Worm (Caenorhabditis elegans) whole organism, mixed stage, embryonic: ENCODE data around the gene cpin-1.

Experiments
- M03D4.4 ChIP-seq: sonication (generic microtip); optimal IDR thresholded peaks from 2 replicates; lab custom pipeline; 2017; ENCODE audit warnings: mild to moderate bottlenecking, missing genetic modification characterization, missing compliant biosample characterization
- bed-3 ChIP-seq: fragments of 200-800 bp; sonication (Bioruptor generic); optimal IDR thresholded peaks from 3 replicates; lab custom pipeline; 2018; ENCODE audit warnings: mild to moderate bottlenecking, missing genetic modification characterization, moderate library complexity, missing compliant biosample characterization
- blmp-1 ChIP-seq: fragments of 150-350 bp; optimal IDR thresholded peaks from 2 replicates; lab custom pipeline; 2014; ENCODE audit warnings: missing biosample characterization, missing genetic modification characterization
- ceh-43 ChIP-seq: fragments of 200-800 bp; sonication (Bioruptor generic); optimal IDR thresholded peaks from 2 replicates; lab custom pipeline; 2018; ENCODE audit warnings: mild to moderate bottlenecking, missing genetic modification characterization, moderate library complexity, missing compliant biosample characterization
- ces-1 ChIP-seq: fragments of 150-350 bp; optimal IDR thresholded peaks from 2 replicates; lab custom pipeline; 2014; ENCODE audit warnings: missing biosample characterization, missing genetic modification reagents, missing genetic modification characterization
- cnd-1 ChIP-seq: fragments of 200-800 bp; sonication (Bioruptor generic); optimal IDR thresholded peaks from 2 replicates; lab custom pipeline; 2018; ENCODE audit warnings: mild to moderate bottlenecking, missing genetic modification characterization, missing compliant biosample characterization
- drap-1 ChIP-seq: fragments of 200-800 bp; sonication (Bioruptor generic); optimal IDR thresholded peaks from 3 replicates; lab custom pipeline; 2018; ENCODE audit warnings: mild to moderate bottlenecking, missing genetic modification characterization, missing compliant biosample characterization
- elt-1 ChIP-seq: sonication (generic microtip); optimal IDR thresholded peaks from 2 replicates; lab custom pipeline; 2017; ENCODE audit warnings: missing genetic modification characterization, mild to moderate bottlenecking, missing compliant biosample characterization, antibody characterized with exemption, moderate library complexity, borderline replicate concordance; ENCODE audit not compliant: insufficient read depth
- elt-3 ChIP-seq: fragments of 150-350 bp; optimal IDR thresholded peaks from 2 replicates; lab custom pipeline; 2014; ENCODE audit warnings: missing biosample characterization, missing genetic modification characterization
- ham-2 ChIP-seq: fragments of 200-800 bp; sonication (Bioruptor generic); optimal IDR thresholded peaks from 2 replicates; lab custom pipeline; 2018; ENCODE audit warnings: mild to moderate bottlenecking, missing genetic modification characterization, missing compliant biosample characterization
- hlh-1 ChIP-seq: fragments of 150-350 bp; optimal IDR thresholded peaks from 2 replicates; lab custom pipeline; 2014; ENCODE audit warnings: missing biosample characterization, missing genetic modification reagents, missing genetic modification characterization
- lin-13 ChIP-seq: fragments of 150-350 bp; optimal IDR thresholded peaks from 2 replicates; lab custom pipeline; 2014; ENCODE audit warnings: missing biosample characterization, missing genetic modification characterization
- lsy-2 ChIP-seq: fragments of 150-350 bp; optimal IDR thresholded peaks from 2 replicates; lab custom pipeline; 2014; ENCODE audit warnings: missing biosample characterization, missing genetic modification characterization
- mab-5 ChIP-seq: fragments of 150-350 bp; optimal IDR thresholded peaks from 2 replicates; lab custom pipeline; 2014; ENCODE audit warnings: missing biosample characterization, missing genetic modification characterization
- mep-1 ChIP-seq: fragments of 150-350 bp; optimal IDR thresholded peaks from 2 replicates; lab custom pipeline; 2017; ENCODE audit warnings: missing biosample characterization, missing genetic modification reagents, missing genetic modification characterization, inconsistent platforms
- mls-2 ChIP-seq: sonication (generic microtip); optimal IDR thresholded peaks from 2 replicates; lab custom pipeline; 2016; ENCODE audit warnings: mild to moderate bottlenecking, missing genetic modification characterization, moderate library complexity, missing compliant biosample characterization
- nhr-237 ChIP-seq: fragments of 150-350 bp; optimal IDR thresholded peaks from 2 replicates; lab custom pipeline; 2014; ENCODE audit warnings: missing biosample characterization, missing genetic modification characterization
- nhr-28 ChIP-seq: fragments of 150-350 bp; optimal IDR thresholded peaks from 2 replicates; lab custom pipeline; 2014; ENCODE audit warnings: missing biosample characterization, missing genetic modification characterization
- nhr-76 ChIP-seq: sonication (generic microtip); optimal IDR thresholded peaks from 2 replicates; lab custom pipeline; 2017; ENCODE audit warnings: missing biosample characterization, missing genetic modification characterization
- sem-2 ChIP-seq: fragments of 200-800 bp; sonication (Bioruptor generic); optimal IDR thresholded peaks from 2 replicates; lab custom pipeline; 2018; ENCODE audit warnings: mild to moderate bottlenecking, missing genetic modification characterization, missing compliant biosample characterization
- snpc-4 ChIP-seq: fragments of 150-350 bp; optimal IDR thresholded peaks from 2 replicates; lab custom pipeline; 2014; ENCODE audit warnings: missing biosample characterization, missing genetic modification characterization
- sptf-1 ChIP-seq: sonication (generic microtip); optimal IDR thresholded peaks from 2 replicates; lab custom pipeline; 2017; ENCODE audit warnings: mild to moderate bottlenecking, missing genetic modification characterization, moderate library complexity, missing compliant biosample characterization
- tbx-8 ChIP-seq: fragments of 200-800 bp; sonication (Bioruptor generic); optimal IDR thresholded peaks from 2 replicates; lab custom pipeline; 2018; ENCODE audit warnings: mild to moderate bottlenecking, missing genetic modification characterization, moderate library complexity, missing compliant biosample characterization
- unc-120 ChIP-seq: sonication (generic microtip); optimal IDR thresholded peaks from 2 replicates; lab custom pipeline; 2017; ENCODE audit warnings: missing genetic modification characterization, missing compliant biosample characterization; ENCODE audit not compliant: poor library complexity, severe bottlenecking
- unc-62 ChIP-seq: fragments of 150-350 bp; optimal IDR thresholded peaks from 2 replicates; lab custom pipeline; 2014; ENCODE audit warnings: missing biosample characterization, missing genetic modification reagents, missing genetic modification characterization
- zip-8 ChIP-seq: fragments of 150-350 bp; optimal IDR thresholded peaks from 2 replicates; lab custom pipeline; 2014; ENCODE audit warnings: missing biosample characterization, missing genetic modification characterization
- ztf-11 ChIP-seq: fragments of 150-350 bp; optimal IDR thresholded peaks from 2 replicates; lab custom pipeline; 2014; ENCODE audit warnings: missing biosample characterization, missing genetic modification characterization

cpin-1 gene

DNA sequence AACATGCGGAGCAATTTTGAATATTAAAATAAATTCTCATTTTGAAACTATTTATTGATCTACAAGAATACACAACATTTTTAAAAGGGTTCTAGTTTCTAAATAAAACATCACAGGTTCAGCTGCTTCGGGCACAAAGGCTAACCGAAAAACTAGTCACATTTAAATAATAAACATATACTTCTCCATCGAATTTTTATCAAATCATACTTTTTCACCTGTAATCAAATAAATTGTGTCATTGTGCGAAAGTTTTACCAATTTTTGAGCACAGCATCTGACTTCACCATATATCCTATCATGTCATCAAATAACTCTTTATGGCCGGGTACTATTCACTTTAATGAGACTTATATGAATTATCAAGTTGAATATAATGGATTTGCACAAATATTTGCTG is 39.8 kb downstream of the cpin-1 start, which contains the start of gene sru-6:
Gene sru-6, plus strand, starts transcription at position 301 of the 400 bp plus-strand sequence.
- TF ChIP-seq M03D4.4 (tag; lab: Kevin White, UChicago) (no peak), lin-13 (tag; lab: Kevin White, UChicago) (no peak), nhr-237 (no peak), elt-1 (tag; lab: Kevin White, UChicago) (no peak), mls-2 (tag; lab: Kevin White, UChicago) (no peak), hlh-1 (tag; lab: Kevin White, UChicago) (no peak), cnd-1 (tag; lab: Kevin White, UChicago) (no peak), tbx-8 (GFP tag; lab: Kevin White, UChicago) (no peak)
- TF ChIP-seq, all 35 proteins: peak for 0

DNA sequence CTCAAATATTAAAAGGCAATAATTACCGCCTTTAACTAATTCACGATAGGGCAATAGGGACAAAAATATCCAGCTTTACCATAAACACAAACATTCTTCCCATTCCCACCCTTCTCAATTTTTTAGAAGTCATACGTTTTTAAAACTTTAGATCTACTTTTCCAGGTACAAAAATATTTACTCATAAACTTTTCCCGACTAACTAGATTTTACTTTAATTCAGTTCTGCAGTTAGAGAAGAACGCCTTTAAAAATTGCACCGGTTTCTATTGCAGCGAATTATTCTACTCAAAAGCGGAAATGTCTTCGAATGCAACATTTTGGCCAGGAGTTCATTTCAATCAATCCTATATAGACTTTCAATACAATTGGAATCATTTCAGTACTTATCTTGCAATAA is 45.8 kb downstream of the cpin-1 start, which contains the start of gene sru-3:
Gene sru-3, plus strand, starts transcription at position 301 of the 400 bp plus-strand sequence.
- TF ChIP-seq nhr-76 (tag; lab: Kevin White, UChicago) (no peak), nhr-28 (tag; lab: Kevin White, UChicago) (no peak)
- TF ChIP-seq, all 35 proteins: peak for 0

DNA sequence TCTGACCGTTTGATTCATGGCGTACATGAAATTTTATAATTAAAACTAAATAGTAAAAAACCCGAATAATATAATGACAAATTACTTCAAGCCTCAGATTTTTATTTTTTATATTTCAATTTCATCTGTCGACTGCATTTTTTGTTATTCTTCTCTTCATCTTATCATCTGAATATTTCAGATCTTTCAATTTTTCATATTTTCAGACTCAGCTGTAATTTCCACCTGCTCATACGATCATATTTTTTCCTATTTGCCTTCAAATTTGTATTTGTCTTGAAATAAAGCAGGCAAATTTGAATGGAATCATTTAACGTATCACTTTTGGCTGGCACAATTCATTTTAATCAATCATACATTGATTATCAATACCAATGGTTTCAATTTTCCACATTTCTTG is 47.6 kb downstream of the cpin-1 start, which contains the start of gene sru-4:
Gene sru-4, plus strand, starts transcription at position 301 of the 400 bp plus-strand sequence.
- TF ChIP-seq bed-3 (no peak), nhr-237 (no peak), nhr-76 (tag; lab: Kevin White, UChicago) (no peak), tbx-8 (GFP tag; lab: Kevin White, UChicago) (no peak), lsy-2 (no peak), unc-62 (GFP tag; lab: Kevin White, UChicago) (no peak), ztf-11 (no peak), snpc-4 (tag; lab: Kevin White, UChicago) (no peak), mep-1 (no peak), M03D4.4 (tag; lab: Kevin White, UChicago) (no peak), unc-120 (no peak), ces-1 (no peak)
- TF ChIP-seq, all 35 proteins: peak for 0

DNA sequence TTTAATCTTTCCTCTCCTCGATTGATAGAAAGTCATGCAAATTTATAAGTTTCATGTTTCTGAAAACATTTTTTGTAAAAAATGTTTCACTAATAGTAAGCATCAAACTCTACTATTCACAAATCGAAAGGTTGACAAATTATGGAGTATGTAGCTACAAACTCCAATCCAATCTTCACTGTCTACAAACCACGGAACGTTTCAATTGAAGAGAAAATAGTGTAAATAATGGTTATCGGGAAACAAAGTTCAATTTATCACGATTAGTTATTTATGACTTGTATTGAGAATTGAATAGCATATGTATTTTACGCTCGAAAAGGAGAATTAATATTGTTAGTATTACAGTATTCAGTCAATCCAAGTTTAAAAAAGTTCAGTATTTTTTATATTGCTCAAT is 49.2 kb downstream of the cpin-1 start:
- no peak for TF ChIP-seq elt-1 (tag; lab: Kevin White, UChicago)
- no peak for TF ChIP-seq drap-1 (GFP tag; lab: Kevin White, UChicago)
- no peak for TF ChIP-seq sem-2 (GFP tag; lab: Kevin White, UChicago)
- TF ChIP-seq cnd-1 (tag; lab: Kevin White, UChicago) = no peak
- no peak for TF ChIP-seq ham-2 (GFP tag; lab: Kevin White, UChicago)
- TF ChIP-seq nhr-28 (tag; lab: Kevin White, UChicago) = no peak
- no peak for TF ChIP-seq mab-5 (tag; lab: Kevin White, UChicago)
- no peak for TF ChIP-seq snpc-4 (tag; lab: Kevin White, UChicago)
- no peak for TF ChIP-seq ceh-43 (GFP tag; lab: Kevin White, UChicago)
- TF ChIP-seq nhr-237 = no peak
- TF ChIP-seq tbx-8 (GFP tag; lab: Kevin White, UChicago) = no peak
- TF ChIP-seq lsy-2 = no peak

DNA sequence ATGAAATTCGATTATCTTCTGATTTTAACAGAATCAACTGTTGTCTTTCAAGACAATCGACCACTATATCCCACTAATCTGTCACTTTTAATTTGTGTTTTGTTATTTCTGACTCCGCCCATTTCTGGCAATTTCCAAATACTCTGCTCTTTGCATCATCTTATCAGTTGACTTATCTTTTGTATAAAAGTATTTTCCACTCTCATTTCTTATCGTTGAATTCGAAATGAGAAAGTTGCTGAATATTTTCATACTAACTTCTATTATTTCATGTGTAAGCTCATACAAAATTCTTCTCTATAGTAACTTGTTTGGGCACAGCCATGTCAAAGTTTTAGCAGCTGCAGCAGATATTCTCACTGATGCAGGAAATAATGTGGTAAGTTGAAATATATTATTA is 49.6 kb downstream of the cpin-1 start, which contains the start of gene ugt-21:
Gene ugt-21, plus strand, starts transcription at position 212 of the 400 bp plus-strand sequence.
- TF ChIP-seq elt-3 (tag; lab: Kevin White, UChicago) (no peak), zip-8 (tag; lab: Kevin White, UChicago) (no peak), blmp-1 (tag; lab: Kevin White, UChicago) (no peak), sptf-1 (tag; lab: Kevin White, UChicago) (no peak), nhr-76 (tag; lab: Kevin White, UChicago) (no peak), lsy-2 (no peak), nhr-237 (no peak)
- TF ChIP-seq, all 35 proteins: peak for 0
